Fruit fly (Drosophila melanogaster): ENCODE results near the gene CG46383.

DNA sequence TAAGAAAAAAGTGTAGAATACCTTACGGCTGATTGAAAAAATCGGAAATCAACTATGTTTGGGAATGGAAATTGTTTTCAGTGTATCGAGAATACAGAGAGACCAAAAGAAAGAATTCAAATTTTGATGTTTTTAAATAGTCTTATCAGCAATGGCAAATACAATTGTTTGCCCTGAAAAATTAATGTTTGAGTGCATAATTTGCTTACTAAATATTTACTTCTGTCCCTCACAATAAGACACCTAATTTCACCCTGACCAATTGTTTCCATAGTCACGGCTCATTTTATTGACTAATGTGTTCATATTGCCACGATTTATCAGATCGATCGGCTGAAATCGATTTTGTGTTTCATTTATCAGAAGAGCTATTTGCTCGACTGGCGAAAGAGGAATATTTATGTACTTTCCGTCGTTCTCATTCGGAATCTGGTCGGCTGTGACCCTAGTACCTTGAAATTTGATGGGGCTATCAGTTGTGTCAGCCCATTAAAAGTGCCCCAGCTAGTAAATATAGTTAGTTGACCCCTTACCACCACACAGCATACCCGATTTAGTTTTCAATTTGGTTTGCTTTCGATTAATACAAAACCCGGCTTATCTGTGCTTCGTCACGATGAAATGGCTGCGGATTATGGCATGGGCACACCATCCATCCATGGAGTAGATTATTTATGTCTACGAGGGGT lies 32.9 kb upstream of the CG46383 start:
- TF ChIP-seq CG8478 (optimal IDR thresholded peaks at IDR 0.05) (no peak), CTCF (optimal IDR thresholded peaks at IDR 0.05) (no peak)
